Fruit fly (Drosophila melanogaster) whole organism, embryonic: ENCODE data around the gene da.

Experiments
- Atf-2 ChIP-seq: fragments of 200-800 bp; sonication (Bioruptor generic); optimal IDR thresholded peaks from 2 replicates; lab custom pipeline; 2016; ENCODE audit warnings: missing biosample characterization, missing genetic modification characterization
- BEAF-32 ChIP-seq: fragments of 200-800 bp; sonication (Bioruptor generic); optimal IDR thresholded peaks from 3 replicates; lab custom pipeline; 2017; ENCODE audit warnings: missing biosample characterization, missing genetic modification characterization, mild to moderate bottlenecking, moderate library complexity, missing genetic modification reagents
- C15 ChIP-seq: fragments of 200-800 bp; sonication (Bioruptor generic); IDR thresholded peaks from 3 replicates; pipeline ENCODE4 v1.3.6; 2022; ENCODE audit warnings: missing biosample characterization, missing genetic modification characterization
- CG10431 ChIP-seq: fragments of 200-800 bp; sonication (Bioruptor generic); optimal IDR thresholded peaks from 3 replicates; lab custom pipeline; 2018; ENCODE audit warnings: missing biosample characterization, mild to moderate bottlenecking, missing genetic modification characterization
- CG10543 ChIP-seq: fragments of 200-800 bp; sonication (Bioruptor generic); optimal IDR thresholded peaks from 3 replicates; lab custom pipeline; 2017; ENCODE audit warnings: missing biosample characterization, mild to moderate bottlenecking, missing genetic modification characterization, moderate library complexity
- CG10979 ChIP-seq: fragments of 200-800 bp; sonication (Bioruptor generic); optimal IDR thresholded peaks from 2 replicates; lab custom pipeline; 2018; ENCODE audit warnings: missing biosample characterization, mild to moderate bottlenecking, missing genetic modification characterization, moderate library complexity
- CG11093 ChIP-seq: fragments of 200-800 bp; sonication (Bioruptor generic); IDR thresholded peaks from 3 replicates; pipeline ENCODE4 v1.3.6; 2022; ENCODE audit warnings: missing biosample characterization, missing genetic modification characterization
- CG13287 ChIP-seq: fragments of 200-800 bp; sonication (Bioruptor generic); IDR thresholded peaks from 2 replicates; pipeline ENCODE4 v1.3.6; 2022; ENCODE audit warnings: missing biosample characterization, missing genetic modification characterization; ENCODE audit not compliant: partially characterized antibody
- CG15514 ChIP-seq: fragments of 200-800 bp; sonication (Bioruptor generic); optimal IDR thresholded peaks from 3 replicates; lab custom pipeline; 2017; ENCODE audit warnings: missing biosample characterization, missing genetic modification characterization, mild to moderate bottlenecking, moderate library complexity, missing genetic modification reagents
- CG17361 ChIP-seq: fragments of 200-800 bp; sonication (Bioruptor generic); IDR thresholded peaks from 3 replicates; pipeline ENCODE4 v1.3.6; 2022; ENCODE audit warnings: missing biosample characterization, missing genetic modification characterization
- CG17829 ChIP-seq: fragments of 200-800 bp; optimal IDR thresholded peaks from 2 replicates; lab custom pipeline; 2019; ENCODE audit warnings: missing biosample characterization, mild to moderate bottlenecking, missing genetic modification characterization, moderate library complexity
- CG34224 ChIP-seq: fragments of 200-800 bp; sonication (Bioruptor generic); IDR thresholded peaks from 3 replicates; pipeline ENCODE4 v1.3.6; 2022; ENCODE audit warnings: missing biosample characterization, missing genetic modification characterization; ENCODE audit not compliant: partially characterized antibody
- CG4707 ChIP-seq: fragments of 200-800 bp; sonication (Bioruptor generic); optimal IDR thresholded peaks from 2 replicates; lab custom pipeline; 2018; ENCODE audit warnings: missing biosample characterization, mild to moderate bottlenecking, missing genetic modification characterization, moderate library complexity
- CG6791 ChIP-seq: fragments of 200-800 bp; sonication (Bioruptor generic); IDR thresholded peaks from 3 replicates; pipeline ENCODE4 v1.3.6; 2022; ENCODE audit warnings: missing biosample characterization, missing genetic modification characterization; ENCODE audit not compliant: partially characterized antibody
- CG7271 ChIP-seq: fragments of 200-800 bp; sonication (Bioruptor generic); optimal IDR thresholded peaks from 2 replicates; lab custom pipeline; 2018; ENCODE audit warnings: missing biosample characterization, mild to moderate bottlenecking, missing genetic modification characterization, moderate library complexity
- CG8359 ChIP-seq: fragments of 200-800 bp; sonication (Bioruptor generic); optimal IDR thresholded peaks from 2 replicates; lab custom pipeline; 2017; ENCODE audit warnings: missing biosample characterization, mild to moderate bottlenecking, missing genetic modification characterization, borderline replicate concordance
- CG8388 ChIP-seq: fragments of 200-800 bp; sonication (Bioruptor generic); optimal IDR thresholded peaks from 2 replicates; lab custom pipeline; 2019; ENCODE audit warnings: missing biosample characterization, mild to moderate bottlenecking, missing genetic modification characterization, moderate library complexity
- CG8944 ChIP-seq: fragments of 200-800 bp; sonication (Bioruptor generic); optimal IDR thresholded peaks from 3 replicates; lab custom pipeline; 2016; ENCODE audit warnings: missing biosample characterization, missing genetic modification characterization
- CHES-1-like ChIP-seq: fragments of 200-800 bp; sonication (Bioruptor generic); optimal IDR thresholded peaks from 2 replicates; lab custom pipeline; 2016; ENCODE audit warnings: missing biosample characterization, missing genetic modification characterization
- Dad ChIP-seq: fragments of 200-800 bp; sonication (Bioruptor generic); optimal IDR thresholded peaks from 3 replicates; lab custom pipeline; 2016; ENCODE audit warnings: missing biosample characterization, missing genetic modification characterization
- Dbx ChIP-seq: fragments of 200-800 bp; sonication (Bioruptor generic); IDR thresholded peaks from 3 replicates; pipeline ENCODE4 v1.3.6; 2022; ENCODE audit warnings: missing biosample characterization, missing genetic modification characterization
- Deaf1 ChIP-seq: fragments of 200-800 bp; optimal IDR thresholded peaks from 3 replicates; lab custom pipeline; 2019; ENCODE audit warnings: missing biosample characterization, mild to moderate bottlenecking, missing genetic modification characterization, moderate library complexity
- Dip2 ChIP-seq: fragments of 200-800 bp; sonication (Bioruptor generic); IDR thresholded peaks from 2 replicates; pipeline ENCODE4 v1.3.6; 2022; ENCODE audit warnings: missing biosample characterization, missing genetic modification characterization
- Dll ChIP-seq: fragments of 200-800 bp; sonication (Bioruptor generic); IDR thresholded peaks from 4 replicates; pipeline ENCODE4 v1.3.6; 2022; ENCODE audit warnings: missing biosample characterization, missing genetic modification characterization; ENCODE audit not compliant: partially characterized antibody
- H2.0 ChIP-seq: fragments of 200-800 bp; sonication (Bioruptor generic); IDR thresholded peaks from 2 replicates; pipeline ENCODE4 v1.3.6; 2022; ENCODE audit warnings: missing biosample characterization, missing genetic modification characterization
- Hr51 ChIP-seq, 2 experiments: fragments of 200-800 bp; sonication (Bioruptor generic); optimal IDR thresholded peaks; 2 replicates in 1 of 2; 3 replicates in 1 of 2; lab custom pipeline; 2016 to 2018; ENCODE audit warnings: missing biosample characterization in 2 of 2, missing genetic modification characterization in 2 of 2, mild to moderate bottlenecking in 1 of 2, moderate library complexity in 1 of 2
- Jarid2 ChIP-seq: fragments of 200-800 bp; sonication (Bioruptor generic); optimal IDR thresholded peaks from 3 replicates; lab custom pipeline; 2017; ENCODE audit warnings: mild to moderate bottlenecking, missing biosample characterization, missing genetic modification reagents, missing genetic modification characterization
- Lpt ChIP-seq: fragments of >200 bp; optimal IDR thresholded peaks from 2 replicates; lab custom pipeline; 2018; ENCODE audit warnings: missing biosample characterization, missing genetic modification characterization
- MESR4 ChIP-seq: fragments of 200-800 bp; sonication (Bioruptor generic); optimal IDR thresholded peaks from 2 replicates; lab custom pipeline; 2018; ENCODE audit warnings: missing biosample characterization, mild to moderate bottlenecking, missing genetic modification characterization, moderate library complexity
- Med ChIP-seq: fragments of 200-800 bp; sonication (Bioruptor generic); peaks from one replicate; lab custom pipeline; 2016; ENCODE audit warnings: missing biosample characterization, missing genetic modification characterization, mild to moderate bottlenecking, inconsistent platforms, moderate library complexity
- Sox100B ChIP-seq: fragments of 200-800 bp; sonication (Bioruptor generic); optimal IDR thresholded peaks from 3 replicates; lab custom pipeline; 2018; ENCODE audit warnings: missing biosample characterization, mild to moderate bottlenecking, missing genetic modification characterization
- Usf ChIP-seq: fragments of 200-800 bp; sonication (Bioruptor generic); optimal IDR thresholded peaks from 2 replicates; lab custom pipeline; 2017; ENCODE audit warnings: missing genotype, missing biosample characterization, missing genetic modification characterization
- chn ChIP-seq: fragments of 200-800 bp; sonication (Bioruptor generic); optimal IDR thresholded peaks from 2 replicates; lab custom pipeline; 2016; ENCODE audit warnings: missing biosample characterization, missing genetic modification characterization
- corto ChIP-seq: fragments of 200-800 bp; sonication (Bioruptor generic); optimal IDR thresholded peaks from 2 replicates; lab custom pipeline; 2016; ENCODE audit warnings: missing biosample characterization, mild to moderate bottlenecking, missing genetic modification characterization, moderate library complexity
- knrl ChIP-seq: fragments of 200-800 bp; sonication (Bioruptor generic); IDR thresholded peaks from 3 replicates; pipeline ENCODE4 v1.3.6; 2022; ENCODE audit warnings: missing biosample characterization, missing genetic modification characterization; ENCODE audit not compliant: partially characterized antibody
- lola ChIP-seq, 3 experiments: fragments of >200 bp in 2 of 3; fragments of 200-800 bp in 1 of 3; sonication (Bioruptor generic) in 1 of 3; optimal IDR thresholded peaks; 2 replicates each; lab custom pipeline; 2017 to 2019; ENCODE audit warnings: missing biosample characterization in 3 of 3, missing genetic modification characterization in 3 of 3, mild to moderate bottlenecking in 1 of 3, moderate library complexity in 1 of 3
- mirr ChIP-seq: fragments of 200-800 bp; sonication (Bioruptor generic); optimal IDR thresholded peaks from 3 replicates; lab custom pipeline; 2018; ENCODE audit warnings: missing biosample characterization, mild to moderate bottlenecking, missing genetic modification characterization
- nerfin-1 ChIP-seq: fragments of 200-800 bp; sonication (Bioruptor generic); optimal IDR thresholded peaks from 3 replicates; lab custom pipeline; 2019; ENCODE audit warnings: missing biosample characterization, mild to moderate bottlenecking, missing genetic modification characterization, moderate library complexity
- nerfin-2 ChIP-seq: fragments of 200-800 bp; sonication (Bioruptor generic); IDR thresholded peaks from 2 replicates; pipeline ENCODE4 v1.3.6; 2022; ENCODE audit warnings: missing biosample characterization, missing genetic modification characterization; ENCODE audit not compliant: partially characterized antibody
- nmo ChIP-seq: fragments of 200-800 bp; sonication (Bioruptor generic); optimal IDR thresholded peaks from 2 replicates; lab custom pipeline; 2018; ENCODE audit warnings: missing biosample characterization, mild to moderate bottlenecking, missing genetic modification characterization, moderate library complexity
- pzg ChIP-seq: fragments of 200-800 bp; sonication (Bioruptor generic); optimal IDR thresholded peaks from 3 replicates; lab custom pipeline; 2018; ENCODE audit warnings: missing biosample characterization, mild to moderate bottlenecking, missing genetic modification characterization, moderate library complexity
- scrt ChIP-seq: fragments of 200-800 bp; sonication (Bioruptor generic); optimal IDR thresholded peaks from 2 replicates; lab custom pipeline; 2018; ENCODE audit warnings: missing biosample characterization, mild to moderate bottlenecking, missing genetic modification characterization, moderate library complexity
- seq ChIP-seq: fragments of 200-800 bp; sonication (Bioruptor generic); IDR thresholded peaks from 2 replicates; pipeline ENCODE4 v1.3.6; 2022; ENCODE audit warnings: missing biosample characterization, missing genetic modification characterization
- sr ChIP-seq: fragments of 200-800 bp; sonication (Bioruptor generic); IDR thresholded peaks from 3 replicates; pipeline ENCODE4 v1.3.6; 2022; ENCODE audit warnings: missing biosample characterization, missing genetic modification characterization
- stwl ChIP-seq: fragments of 200-800 bp; sonication (Bioruptor generic); optimal IDR thresholded peaks from 3 replicates; lab custom pipeline; 2018; ENCODE audit warnings: missing biosample characterization, mild to moderate bottlenecking, missing genetic modification characterization, moderate library complexity
- trem ChIP-seq: fragments of 200-800 bp; optimal IDR thresholded peaks from 3 replicates; lab custom pipeline; 2019; ENCODE audit warnings: missing biosample characterization, mild to moderate bottlenecking, missing genetic modification characterization, moderate library complexity
- ttk ChIP-seq: fragments of 200-800 bp; sonication (Bioruptor generic); IDR thresholded peaks from 2 replicates; pipeline ENCODE4 v2.1.2; 2022; ENCODE audit warnings: missing biosample characterization, missing genetic modification characterization
- wor ChIP-seq: fragments of 200-800 bp; sonication (Bioruptor generic); IDR thresholded peaks from 2 replicates; pipeline ENCODE4 v1.3.6; 2022; ENCODE audit warnings: missing biosample characterization, missing genetic modification characterization

da gene

dm6 chr2L:10344029-10344606 lies 43.8 kb upstream of the da start, which contains the start of gene Frmd5 (continued):
- TF ChIP-seq trem (tag; lab: Kevin White, UChicago) (no peak), Lpt (GFP tag; lab: Kevin White, UChicago) (no peak), Dbx (no peak), MESR4 (peak; percentile 6), CG4707 (GFP tag; lab: Kevin White, UChicago) (no peak), nmo (GFP tag; lab: Kevin White, UChicago) (no peak), CG8944 (GFP tag; lab: Kevin White, UChicago) (no peak), chn (GFP tag; lab: Kevin White, UChicago) (no peak), CG8388 (peak; percentile 5), Deaf1 (no peak), Med (GFP tag; lab: Kevin White, UChicago) (peak; percentile 23), scrt (GFP tag; lab: Kevin White, UChicago) (no peak), stwl (tag; lab: Kevin White, UChicago) (no peak), CG6791 (GFP tag; lab: Robert Waterston, UW) (peak; percentile 55; the same call in 2 of the 3 replicates), CG13287 (GFP tag; lab: Robert Waterston, UW) (peak; percentile 62), Dip2 (GFP tag; lab: Robert Waterston, UW) (no peak), H2.0 (GFP tag; lab: Robert Waterston, UW) (no peak), knrl (0 out of 3 replicates have a peak, but pooled peaks have one; percentile 25), Hr51 (GFP tag; optimal IDR thresholded peaks at IDR 0.05; lab: Kevin White, UChicago) (no peak), C15 (GFP tag; lab: Robert Waterston, UW) (no peak), pzg (GFP tag; lab: Kevin White, UChicago) (peak; percentile 22), lola (GFP tag; optimal IDR thresholded peaks at IDR 0.05; lab: Kevin White, UChicago) (no peak), Dll (peak; percentile 66; the same call in 2 of the 4 replicates), mirr (GFP tag; lab: Kevin White, UChicago) (no peak), CG17361 (GFP tag; lab: Robert Waterston, UW) (no peak), Jarid2 (GFP tag; lab: Kevin White, UChicago) (no peak), CG8359 (GFP tag; lab: Kevin White, UChicago) (no peak), seq (GFP tag; lab: Robert Waterston, UW) (peak; percentile 11; the same call in 1 of the 2 replicates), BEAF-32 (GFP tag; lab: Kevin White, UChicago) (peak; percentile 21), CG15514 (GFP tag; lab: Kevin White, UChicago) (peak; percentile 74), corto (GFP tag; lab: Kevin White, UChicago) (no peak), CG11093 (GFP tag; lab: Robert Waterston, UW) (no peak), nerfin-2 (GFP tag; lab: Robert Waterston, UW) (peak; percentile 50; the same call in 1 of the 2 replicates)

- no peak for TF ChIP-seq Atf-2 (GFP tag; lab: Kevin White, UChicago)
- TF ChIP-seq CG34224: no peak
- TF ChIP-seq Sox100B: peak; percentile 6
- TF ChIP-seq sr: no peak
- TF ChIP-seq CG10431 (GFP tag; lab: Kevin White, UChicago): no peak
- no peak for TF ChIP-seq wor
- TF ChIP-seq nerfin-1: peak; percentile 20
- TF ChIP-seq Dad: no peak
- TF ChIP-seq CG10543: no peak
- TF ChIP-seq Usf (GFP tag; lab: Kevin White, UChicago): no peak
- TF ChIP-seq CG17829: peak; percentile 36
- peak; percentile 58 for TF ChIP-seq CG10979 (tag; lab: Kevin White, UChicago)
- no peak for TF ChIP-seq ttk
- TF ChIP-seq nmo (GFP tag; lab: Kevin White, UChicago): peak; percentile 29
- no peak for TF ChIP-seq CG7271
- TF ChIP-seq Lpt (GFP tag; lab: Kevin White, UChicago): no peak
- no peak for TF ChIP-seq CHES-1-like (GFP tag; lab: Kevin White, UChicago)
- peak; percentile 3 for TF ChIP-seq chn (GFP tag; lab: Kevin White, UChicago)
Observed at dm6 chr2L:10351130-10351529, 36.8 kb upstream of the da start.
